Comparison of ENCODE assay signal across 1 fruit fly cellular context in the genomic region with DNA sequence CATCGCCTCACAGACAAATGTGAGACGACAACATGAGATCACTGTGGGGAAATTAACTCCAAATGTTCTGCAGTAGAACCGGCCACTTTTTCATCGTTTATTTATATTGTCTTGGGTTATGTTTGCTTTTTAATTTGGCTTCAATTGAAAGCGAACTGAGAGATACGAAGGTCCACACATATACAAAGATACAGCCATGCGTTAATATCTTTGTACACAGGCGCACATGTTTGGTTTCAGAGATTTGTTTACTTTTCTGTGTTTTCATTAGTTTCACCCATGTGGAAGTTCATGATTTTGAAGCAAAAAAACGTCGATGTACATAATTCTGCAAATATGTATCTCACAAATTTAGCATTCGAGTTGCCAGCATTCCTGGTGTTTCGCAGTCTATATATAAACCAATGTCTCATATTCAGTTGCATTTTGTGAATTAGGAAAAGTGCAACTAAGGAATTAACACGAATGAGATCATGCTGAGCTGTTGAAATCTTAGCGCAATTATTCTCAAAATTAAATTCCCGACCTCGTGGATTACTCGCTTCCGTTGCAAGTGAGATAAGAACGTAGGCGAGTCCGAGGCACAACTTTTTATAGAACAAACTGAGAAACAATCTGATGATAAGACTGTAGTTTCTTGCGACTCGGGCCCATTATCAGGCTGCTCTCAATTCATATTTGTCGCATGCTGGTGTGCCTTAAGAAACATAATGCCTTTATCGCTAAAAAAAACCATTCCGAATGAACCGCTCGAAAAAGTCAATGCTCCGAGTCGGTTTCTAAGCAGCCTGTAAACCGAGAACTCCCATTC.
TF ChIP-seq lines count a peak whose summit lies in the region.

No protein-coding gene starts in this region.

TF ChIP-seq in whole organism, embryonic, 481 proteins besides CTCF, POLR2A, EP300 and RAD21 (continued from another document):
- TF ChIP-seq CG8290 (GFP tag; optimal IDR thresholded peaks at IDR 0.05; lab: Kevin White, UChicago) (no peak), CG8290 (tag; optimal IDR thresholded peaks at IDR 0.05; lab: Kevin White, UChicago) (peak in 1 of 2 experiments; percentile 4), Atf6 (GFP tag; IDR thresholded peaks at IDR 0.05; lab: Robert Waterston, UW) (0 out of 2 replicates have a peak, but pooled peaks have one; percentile 27), TFAM (GFP tag; optimal IDR thresholded peaks at IDR 0.05; lab: Kevin White, UChicago) (peak; percentile 16), knrl (GFP tag; IDR thresholded peaks at IDR 0.05; lab: Robert Waterston, UW; ENCODE audit: partially characterized antibody) (no peak), chinmo (GFP tag; IDR thresholded peaks at IDR 0.05; lab: Robert Waterston, UW; ENCODE audit: partially characterized antibody) (0 out of 4 replicates have a peak, but pooled peaks have one; percentile 59), schlank (tag; optimal IDR thresholded peaks at IDR 0.05; lab: Kevin White, UChicago) (peak; percentile 28), NFAT (GFP tag; IDR thresholded peaks at IDR 0.05; lab: Robert Waterston, UW) (no peak), CG9817 (tag; optimal IDR thresholded peaks at IDR 0.05; lab: Kevin White, UChicago) (peak; percentile 10), bcd (GFP tag; optimal IDR thresholded peaks at IDR 0.05; lab: Kevin White, UChicago) (no peak), MTF-1 (GFP tag; optimal IDR thresholded peaks at IDR 0.05; lab: Kevin White, UChicago; ENCODE audit: borderline replicate concordance) (peak; percentile 70), tna (GFP tag; IDR thresholded peaks at IDR 0.05; lab: Robert Waterston, UW; ENCODE audit: partially characterized antibody) (no peak), CG34376 (GFP tag; optimal IDR thresholded peaks at IDR 0.05; lab: Kevin White, UChicago) (peak; percentile 85), mirr (GFP tag; optimal IDR thresholded peaks at IDR 0.05; lab: Kevin White, UChicago) (peak; percentile 78), CG10274 (GFP tag; optimal IDR thresholded peaks at IDR 0.05; lab: Kevin White, UChicago) (peak; percentile 13), CG6254 (GFP tag; optimal IDR thresholded peaks at IDR 0.05; lab: Kevin White, UChicago) (peak; percentile 25), slou (GFP tag; optimal IDR thresholded peaks at IDR 0.05; lab: Kevin White, UChicago) (no peak), ATbp (GFP tag; optimal IDR thresholded peaks at IDR 0.05; lab: Kevin White, UChicago) (peak; percentile 55), CG18619 (GFP tag; optimal IDR thresholded peaks at IDR 0.05; lab: Kevin White, UChicago) (peak; percentile 42), amos (GFP tag; IDR thresholded peaks at IDR 0.05; lab: Robert Waterston, UW; ENCODE audit: partially characterized antibody) (no peak), otp (GFP tag; IDR thresholded peaks at IDR 0.05; lab: Robert Waterston, UW) (0 out of 3 replicates have a peak, but pooled peaks have one; percentile 31), Sry-β (GFP tag; optimal IDR thresholded peaks at IDR 0.05; lab: Kevin White, UChicago) (peak; percentile 54), Fer3 (tag; optimal IDR thresholded peaks at IDR 0.05; lab: Kevin White, UChicago) (peak; percentile 49), Med (GFP tag; lab: Kevin White, UChicago) (peak; percentile 85), HLHmδ (GFP tag; optimal IDR thresholded peaks at IDR 0.05; lab: Kevin White, UChicago) (peak; percentile 22), CG6175 (GFP tag; IDR thresholded peaks at IDR 0.05; lab: Robert Waterston, UW) (peak; percentile 56; the same call in 2 of the 3 replicates), zen (tag; optimal IDR thresholded peaks at IDR 0.05; lab: Kevin White, UChicago) (peak; percentile 58), fd96Cb (tag; optimal IDR thresholded peaks at IDR 0.05; lab: Kevin White, UChicago) (peak; percentile 17), run (tag; optimal IDR thresholded peaks at IDR 0.05; lab: Kevin White, UChicago) (peak; percentile 46), Bdp1 (GFP tag; optimal IDR thresholded peaks at IDR 0.05; lab: Kevin White, UChicago) (no peak), HmgZ (tag; optimal IDR thresholded peaks at IDR 0.05; lab: Kevin White, UChicago) (peak; percentile 16), Deaf1 (tag; optimal IDR thresholded peaks at IDR 0.05; lab: Kevin White, UChicago) (peak; percentile 22), CG8924 (tag; optimal IDR thresholded peaks at IDR 0.05; lab: Kevin White, UChicago) (peak; percentile 65), CG5180 (GFP tag; optimal IDR thresholded peaks at IDR 0.05; lab: Kevin White, UChicago) (peak; percentile 64), CG8765 (GFP tag; IDR thresholded peaks at IDR 0.05; lab: Robert Waterston, UW) (no peak), Kr (GFP tag; optimal IDR thresholded peaks at IDR 0.05; lab: Kevin White, UChicago) (peak; percentile 61), CG12391 (tag; optimal IDR thresholded peaks at IDR 0.05; lab: Kevin White, UChicago) (peak; percentile 14), Myb (GFP tag; optimal IDR thresholded peaks at IDR 0.05; lab: Kevin White, UChicago) (no peak), Six4 (GFP tag; optimal IDR thresholded peaks at IDR 0.05; lab: Kevin White, UChicago) (no peak), CG11723 (GFP tag; optimal IDR thresholded peaks at IDR 0.05; lab: Kevin White, UChicago) (no peak), Meics (GFP tag; optimal IDR thresholded peaks at IDR 0.05; lab: Kevin White, UChicago) (peak; percentile 53), dmrt11E (tag; optimal IDR thresholded peaks at IDR 0.05; lab: Kevin White, UChicago) (peak; percentile 11), CG7987 (GFP tag; optimal IDR thresholded peaks at IDR 0.05; lab: Kevin White, UChicago) (peak; percentile 81), twi (tag; optimal IDR thresholded peaks at IDR 0.05; lab: Kevin White, UChicago) (peak; percentile 88), Hey (tag; optimal IDR thresholded peaks at IDR 0.05; lab: Kevin White, UChicago) (peak; percentile 33), CG2199 (GFP tag; IDR thresholded peaks at IDR 0.05; lab: Robert Waterston, UW) (peak; percentile 49; the same call in 1 of the 3 replicates), Dfd (GFP tag; optimal IDR thresholded peaks at IDR 0.05; lab: Kevin White, UChicago) (no peak), Jarid2 (GFP tag; optimal IDR thresholded peaks at IDR 0.05; lab: Kevin White, UChicago) (peak; percentile 28), Max (GFP tag; optimal IDR thresholded peaks at IDR 0.05; lab: Kevin White, UChicago) (peak; percentile 23), org-1 (GFP tag; optimal IDR thresholded peaks at IDR 0.05; lab: Kevin White, UChicago) (peak; percentile 52), CG15696 (tag; optimal IDR thresholded peaks at IDR 0.05; lab: Kevin White, UChicago) (peak; percentile 93), CG18764 (GFP tag; optimal IDR thresholded peaks at IDR 0.05; lab: Kevin White, UChicago) (peak; percentile 30), CG2202 (tag; optimal IDR thresholded peaks at IDR 0.05; lab: Kevin White, UChicago) (peak; percentile 18), CG12071 (GFP tag; optimal IDR thresholded peaks at IDR 0.05; lab: Kevin White, UChicago) (peak; percentile 78), Awh (GFP tag; IDR thresholded peaks at IDR 0.05; lab: Robert Waterston, UW) (0 out of 2 replicates have a peak, but pooled peaks have one; percentile 24), NC2β (GFP tag; optimal IDR thresholded peaks at IDR 0.05; lab: Kevin White, UChicago) (no peak), Nf-YB (GFP tag; optimal IDR thresholded peaks at IDR 0.05; lab: Kevin White, UChicago) (peak; percentile 24), Stat92E (GFP tag; optimal IDR thresholded peaks at IDR 0.05; lab: Kevin White, UChicago) (peak in 1 of 3 experiments; percentile 54), NC2α (GFP tag; optimal IDR thresholded peaks at IDR 0.05; lab: Kevin White, UChicago) (no peak), CG15479 (GFP tag; optimal IDR thresholded peaks at IDR 0.05; lab: Kevin White, UChicago) (peak; percentile 66), onecut (GFP tag; IDR thresholded peaks at IDR 0.05; lab: Robert Waterston, UW) (peak; percentile 54), mld (GFP tag; IDR thresholded peaks at IDR 0.05; lab: Robert Waterston, UW; ENCODE audit: partially characterized antibody) (no peak), CG11085 (GFP tag; IDR thresholded peaks at IDR 0.05; lab: Robert Waterston, UW) (no peak), CG4707 (GFP tag; optimal IDR thresholded peaks at IDR 0.05; lab: Kevin White, UChicago) (peak; percentile 40), BtbVII (GFP tag; optimal IDR thresholded peaks at IDR 0.05; lab: Kevin White, UChicago) (peak; percentile 76), kah (GFP tag; optimal IDR thresholded peaks at IDR 0.05; lab: Kevin White, UChicago) (peak; percentile 55), bigmax (GFP tag; optimal IDR thresholded peaks at IDR 0.05; lab: Kevin White, UChicago) (peak; percentile 47), cas (GFP tag; IDR thresholded peaks at IDR 0.05; lab: Robert Waterston, UW) (no peak), caup (GFP tag; optimal IDR thresholded peaks at IDR 0.05; lab: Kevin White, UChicago; ENCODE audit: severe bottlenecking) (peak; percentile 61), D (optimal IDR thresholded peaks at IDR 0.05; lab: Kevin White, UChicago) (no peak), D (GFP tag; optimal IDR thresholded peaks at IDR 0.05; lab: Kevin White, UChicago) (peak; percentile 38), CG17186 (GFP tag; optimal IDR thresholded peaks at IDR 0.05; lab: Kevin White, UChicago) (peak; percentile 4), CG6765 (GFP tag; optimal IDR thresholded peaks at IDR 0.05; lab: Kevin White, UChicago) (peak; percentile 53), h (optimal IDR thresholded peaks at IDR 0.05; lab: Kevin White, UChicago) (no peak), CG18599 (GFP tag; optimal IDR thresholded peaks at IDR 0.05; lab: Kevin White, UChicago) (no peak), ci (GFP tag; IDR thresholded peaks at IDR 0.05; lab: Robert Waterston, UW) (0 out of 3 replicates have a peak, but pooled peaks have one; percentile 55), trem (tag; optimal IDR thresholded peaks at IDR 0.05; lab: Kevin White, UChicago) (peak; percentile 28), CrebB (tag; optimal IDR thresholded peaks at IDR 0.05; lab: Kevin White, UChicago) (peak; percentile 67), CG8359 (GFP tag; optimal IDR thresholded peaks at IDR 0.05; lab: Kevin White, UChicago; ENCODE audit: borderline replicate concordance) (peak; percentile 54), CG1233 (GFP tag; optimal IDR thresholded peaks at IDR 0.05; lab: Kevin White, UChicago) (peak; percentile 77), CG14710 (tag; optimal IDR thresholded peaks at IDR 0.05; lab: Kevin White, UChicago) (peak; percentile 58), CG9727 (GFP tag; optimal IDR thresholded peaks at IDR 0.05; lab: Kevin White, UChicago) (peak; percentile 58), Trl (optimal IDR thresholded peaks at IDR 0.05; lab: Kevin White, UChicago) (no peak), Trl (GFP tag; optimal IDR thresholded peaks at IDR 0.05; lab: Kevin White, UChicago) (peak; percentile 16), Bgb (GFP tag; IDR thresholded peaks at IDR 0.05; lab: Robert Waterston, UW; ENCODE audit: partially characterized antibody) (no peak), dm (GFP tag; optimal IDR thresholded peaks at IDR 0.05; lab: Kevin White, UChicago) (peak; percentile 0), ac (GFP tag; optimal IDR thresholded peaks at IDR 0.05; lab: Kevin White, UChicago) (peak; percentile 60), yki (optimal IDR thresholded peaks at IDR 0.05; lab: Kevin White, UChicago) (no peak), CG6813 (GFP tag; optimal IDR thresholded peaks at IDR 0.05; lab: Kevin White, UChicago) (peak; percentile 80), wek (GFP tag; optimal IDR thresholded peaks at IDR 0.05; lab: Kevin White, UChicago) (peak; percentile 73), zf30C (GFP tag; optimal IDR thresholded peaks at IDR 0.05; lab: Kevin White, UChicago) (peak; percentile 26), CG4328 (GFP tag; optimal IDR thresholded peaks at IDR 0.05; lab: Kevin White, UChicago) (peak; percentile 57), pfk (GFP tag; optimal IDR thresholded peaks at IDR 0.05; lab: Kevin White, UChicago) (peak; percentile 67), salm (tag; optimal IDR thresholded peaks at IDR 0.05; lab: Kevin White, UChicago) (peak; percentile 49), phol (tag; optimal IDR thresholded peaks at IDR 0.05; lab: Kevin White, UChicago) (no peak)
